Fruit fly (Drosophila melanogaster) whole organism, embryonic: Measurements from ENCODE around the gene Gr93d.

ENCODE experiments used
- Asciz ChIP-seq: fragments of 200-800 bp; sonication (Bioruptor generic); optimal IDR thresholded peaks from 2 replicates; lab custom pipeline; 2017; ENCODE audit warnings: missing biosample characterization, mild to moderate bottlenecking, missing genetic modification characterization, missing genetic modification reagents
- Bdp1 ChIP-seq: fragments of 200-800 bp; sonication (Bioruptor generic); optimal IDR thresholded peaks from 3 replicates; lab custom pipeline; 2016; ENCODE audit warnings: missing biosample characterization, missing genetic modification characterization
- Bgb ChIP-seq: fragments of 200-800 bp; sonication (Bioruptor generic); IDR thresholded peaks from 2 replicates; pipeline ENCODE4 v1.3.6; 2022; ENCODE audit warnings: missing biosample characterization, missing genetic modification characterization; ENCODE audit not compliant: partially characterized antibody
- CG11085 ChIP-seq: fragments of 200-800 bp; sonication (Bioruptor generic); IDR thresholded peaks from 2 replicates; pipeline ENCODE4 v1.3.6; 2022; ENCODE audit warnings: missing biosample characterization, missing genetic modification characterization
- CG12104 ChIP-seq: fragments of 200-800 bp; sonication (Bioruptor generic); optimal IDR thresholded peaks from 3 replicates; lab custom pipeline; 2016; ENCODE audit warnings: missing biosample characterization, missing genetic modification characterization
- CG15514 ChIP-seq: fragments of 200-800 bp; sonication (Bioruptor generic); optimal IDR thresholded peaks from 3 replicates; lab custom pipeline; 2017; ENCODE audit warnings: missing biosample characterization, missing genetic modification characterization, mild to moderate bottlenecking, moderate library complexity, missing genetic modification reagents
- CG17829 ChIP-seq: fragments of 200-800 bp; optimal IDR thresholded peaks from 2 replicates; lab custom pipeline; 2019; ENCODE audit warnings: missing biosample characterization, mild to moderate bottlenecking, missing genetic modification characterization, moderate library complexity
- CG17912 ChIP-seq: fragments of 200-800 bp; sonication (Bioruptor generic); optimal IDR thresholded peaks from 2 replicates; lab custom pipeline; 2018; ENCODE audit warnings: missing biosample characterization, mild to moderate bottlenecking, missing genetic modification characterization
- CG2202 ChIP-seq: fragments of 200-800 bp; sonication (Bioruptor generic); optimal IDR thresholded peaks from 2 replicates; lab custom pipeline; 2018; ENCODE audit warnings: missing biosample characterization, mild to moderate bottlenecking, missing genetic modification characterization
- CG30431 ChIP-seq: fragments of 200-800 bp; sonication (Bioruptor generic); optimal IDR thresholded peaks from 2 replicates; lab custom pipeline; 2017; ENCODE audit warnings: missing biosample characterization, missing genetic modification characterization
- CG4730 ChIP-seq: fragments of 200-800 bp; sonication (Bioruptor generic); IDR thresholded peaks from 2 replicates; pipeline ENCODE4 v1.3.6; 2022; ENCODE audit warnings: missing biosample characterization, missing genetic modification characterization
- CG5245 ChIP-seq: fragments of 200-800 bp; sonication (Bioruptor generic); optimal IDR thresholded peaks from 3 replicates; lab custom pipeline; 2016; ENCODE audit warnings: missing biosample characterization, missing genetic modification characterization
- CG6272 ChIP-seq: fragments of 200-800 bp; sonication (Bioruptor generic); IDR thresholded peaks from 2 replicates; pipeline ENCODE4 v1.3.6; 2022; ENCODE audit warnings: missing biosample characterization, missing genetic modification characterization
- CG6683 ChIP-seq: fragments of 200-800 bp; sonication (Bioruptor generic); optimal IDR thresholded peaks from 2 replicates; lab custom pipeline; 2017; ENCODE audit warnings: missing biosample characterization, mild to moderate bottlenecking, missing genetic modification characterization, missing genetic modification reagents
- CG7963 ChIP-seq: fragments of 200-800 bp; sonication (Bioruptor generic); IDR thresholded peaks from 3 replicates; pipeline ENCODE4 v1.3.6; 2022; ENCODE audit warnings: missing biosample characterization, missing genetic modification characterization; ENCODE audit not compliant: partially characterized antibody
- CG8290 ChIP-seq, 3 experiments: fragments of 200-800 bp; sonication (Bioruptor generic); optimal IDR thresholded peaks; 2 replicates each; lab custom pipeline; 2016 to 2019; ENCODE audit warnings: missing biosample characterization in 3 of 3, missing genetic modification characterization in 3 of 3, mild to moderate bottlenecking in 2 of 3, moderate library complexity in 1 of 3
- CG9876 ChIP-seq: fragments of 200-800 bp; sonication (Bioruptor generic); optimal IDR thresholded peaks from 2 replicates; lab custom pipeline; 2016; ENCODE audit warnings: missing biosample characterization, missing genetic modification characterization
- D ChIP-seq, 2 experiments: fragments of 200-800 bp in 1 of 2; fragments of >200 bp in 1 of 2; sonication (Bioruptor generic) in 1 of 2; optimal IDR thresholded peaks; 2 replicates in 1 of 2; 3 replicates in 1 of 2; lab custom pipeline; 2017; ENCODE audit warnings: mild to moderate bottlenecking in 1 of 2, missing biosample characterization in 1 of 2, missing genetic modification characterization in 1 of 2, missing genetic modification reagents in 1 of 2
- E2f1 ChIP-seq: fragments of 200-800 bp; sonication (Bioruptor generic); IDR thresholded peaks from 2 replicates; pipeline ENCODE4 v1.3.6; 2022; ENCODE audit warnings: missing biosample characterization, missing genetic modification characterization
- Hr3 ChIP-seq: fragments of 200-800 bp; sonication (Bioruptor generic); optimal IDR thresholded peaks from 3 replicates; lab custom pipeline; 2016; ENCODE audit warnings: missing biosample characterization, missing genetic modification characterization
- Hr39 ChIP-seq: fragments of >200 bp; optimal IDR thresholded peaks from 2 replicates; lab custom pipeline; 2017
- Hr51 ChIP-seq, 2 experiments: fragments of 200-800 bp; sonication (Bioruptor generic); optimal IDR thresholded peaks; 2 replicates in 1 of 2; 3 replicates in 1 of 2; lab custom pipeline; 2016 to 2018; ENCODE audit warnings: missing biosample characterization in 2 of 2, missing genetic modification characterization in 2 of 2, mild to moderate bottlenecking in 1 of 2, moderate library complexity in 1 of 2
- Lim3 ChIP-seq: fragments of 200-800 bp; sonication (Bioruptor generic); IDR thresholded peaks from 2 replicates; pipeline ENCODE4 v1.3.6; 2022; ENCODE audit warnings: missing biosample characterization, missing genetic modification characterization
- Max ChIP-seq: fragments of 200-800 bp; sonication (Bioruptor generic); optimal IDR thresholded peaks from 2 replicates; lab custom pipeline; 2016; ENCODE audit warnings: missing biosample characterization, mild to moderate bottlenecking, missing genetic modification characterization
- Nf-YC ChIP-seq: fragments of 200-800 bp; optimal IDR thresholded peaks from 3 replicates; lab custom pipeline; 2019; ENCODE audit warnings: missing biosample characterization, mild to moderate bottlenecking, missing genetic modification characterization, moderate library complexity
- Pdp1 ChIP-seq, 2 experiments: fragments of 200-800 bp; sonication (Bioruptor generic); optimal IDR thresholded peaks; 3 replicates each; lab custom pipeline; 2016; ENCODE audit warnings: missing biosample characterization in 2 of 2, missing genetic modification characterization in 2 of 2, mild to moderate bottlenecking in 1 of 2, moderate library complexity in 1 of 2
- Sry-β ChIP-seq: fragments of 200-800 bp; sonication (Bioruptor generic); optimal IDR thresholded peaks from 2 replicates; lab custom pipeline; 2018; ENCODE audit warnings: missing biosample characterization, mild to moderate bottlenecking, missing genetic modification characterization, moderate library complexity
- Tbp ChIP-seq: fragments of >200 bp; optimal IDR thresholded peaks from 2 replicates; lab custom pipeline; 2018; ENCODE audit warnings: missing biosample characterization, missing genetic modification characterization
- Trl ChIP-seq, 3 experiments: fragments of >200 bp in 2 of 3; fragments of 200-800 bp in 1 of 3; sonication (Bioruptor generic) in 1 of 3; optimal IDR thresholded peaks; 2 replicates in 1 of 3; 3 replicates in 2 of 3; lab custom pipeline; 2016 to 2017; ENCODE audit warnings: missing biosample characterization in 1 of 3, missing genetic modification characterization in 1 of 3
- chinmo ChIP-seq: fragments of 200-800 bp; sonication (Bioruptor generic); IDR thresholded peaks from 4 replicates; pipeline ENCODE4 v1.3.6; 2022; ENCODE audit warnings: missing biosample characterization, missing genetic modification characterization; ENCODE audit not compliant: partially characterized antibody
- disco-r ChIP-seq: fragments of 200-800 bp; sonication (Bioruptor generic); optimal IDR thresholded peaks from 2 replicates; lab custom pipeline; 2016; ENCODE audit warnings: missing biosample characterization, missing genetic modification characterization
- fu2 ChIP-seq: fragments of 200-800 bp; sonication (Bioruptor generic); optimal IDR thresholded peaks from 2 replicates; lab custom pipeline; 2016; ENCODE audit warnings: missing biosample characterization, missing genetic modification characterization
- gcm ChIP-seq: fragments of 200-800 bp; sonication (Bioruptor generic); optimal IDR thresholded peaks from 2 replicates; lab custom pipeline; 2019; ENCODE audit warnings: missing biosample characterization, mild to moderate bottlenecking, missing genetic modification characterization, moderate library complexity
- gcm2 ChIP-seq: fragments of 200-800 bp; sonication (Bioruptor generic); optimal IDR thresholded peaks from 2 replicates; lab custom pipeline; 2016; ENCODE audit warnings: missing biosample characterization, missing genetic modification characterization
- gsb ChIP-seq: fragments of 200-800 bp; sonication (Bioruptor generic); IDR thresholded peaks from 2 replicates; pipeline ENCODE4 v1.3.6; 2022; ENCODE audit warnings: missing biosample characterization, missing genetic modification characterization
- her ChIP-seq: fragments of 200-800 bp; sonication (Bioruptor generic); optimal IDR thresholded peaks from 2 replicates; lab custom pipeline; 2016; ENCODE audit warnings: missing biosample characterization, missing genetic modification characterization
- hkb ChIP-seq, 2 experiments: fragments of 200-800 bp in 1 of 2; fragments of >200 bp in 1 of 2; sonication (Bioruptor generic) in 1 of 2; IDR thresholded peaks in 1 of 2; optimal IDR thresholded peaks in 1 of 2; 2 replicates each; pipeline versions ENCODE4 v1.3.6 to Lab custom; 2017 to 2022; ENCODE audit warnings: missing biosample characterization in 1 of 2, missing genetic modification characterization in 1 of 2
- insv ChIP-seq, 2 experiments: fragments of 200-800 bp; sonication (Bioruptor generic); optimal IDR thresholded peaks; 3 replicates each; lab custom pipeline; 2016 to 2018; ENCODE audit warnings: missing biosample characterization in 2 of 2, missing genetic modification characterization in 2 of 2
- luna ChIP-seq: fragments of 200-800 bp; sonication (Bioruptor generic); optimal IDR thresholded peaks from 2 replicates; lab custom pipeline; 2016; ENCODE audit warnings: missing biosample characterization, missing genetic modification characterization
- nau ChIP-seq: fragments of 200-800 bp; sonication (Bioruptor generic); optimal IDR thresholded peaks from 3 replicates; lab custom pipeline; 2017; ENCODE audit warnings: missing biosample characterization, mild to moderate bottlenecking, missing genetic modification characterization, missing genetic modification reagents
- odd ChIP-seq: fragments of 200-800 bp; sonication (Bioruptor generic); optimal IDR thresholded peaks from 2 replicates; lab custom pipeline; 2017; ENCODE audit warnings: missing biosample characterization, mild to moderate bottlenecking, missing genetic modification characterization
- pb ChIP-seq: fragments of 200-800 bp; sonication (Bioruptor generic); optimal IDR thresholded peaks from 3 replicates; lab custom pipeline; 2016; ENCODE audit warnings: missing biosample characterization, missing genetic modification characterization
- psq ChIP-seq: fragments of 200-800 bp; sonication (Bioruptor generic); optimal IDR thresholded peaks from 2 replicates; lab custom pipeline; 2017; ENCODE audit warnings: missing biosample characterization, missing genetic modification characterization
- sc ChIP-seq, 3 experiments: fragments of >200 bp in 2 of 3; fragments of 200-800 bp in 1 of 3; sonication (Bioruptor generic) in 1 of 3; optimal IDR thresholded peaks; 2 replicates in 2 of 3; 3 replicates in 1 of 3; lab custom pipeline; 2017; ENCODE audit warnings: mild to moderate bottlenecking in 1 of 3, missing biosample characterization in 1 of 3, missing genetic modification characterization in 1 of 3, missing genetic modification reagents in 1 of 3
- sima ChIP-seq: fragments of 200-800 bp; sonication (Bioruptor generic); optimal IDR thresholded peaks from 2 replicates; lab custom pipeline; 2016; ENCODE audit warnings: missing biosample characterization, missing genetic modification characterization
- sna ChIP-seq: fragments of 200-800 bp; sonication (Bioruptor generic); IDR thresholded peaks from 2 replicates; pipeline ENCODE4 v1.3.6; 2022; ENCODE audit warnings: missing biosample characterization, missing genetic modification characterization; ENCODE audit not compliant: partially characterized antibody
- zfh2 ChIP-seq: fragments of 200-800 bp; sonication (Bioruptor generic); optimal IDR thresholded peaks from 2 replicates; lab custom pipeline; 2016; ENCODE audit warnings: missing biosample characterization, missing genetic modification characterization

Gr93d gene

dm6 chr3R:21828785-21829486 lies 17.5 kb downstream of the Gr93d start (continued):
- TF ChIP-seq Asciz: peak; percentile 57
- no peak for TF ChIP-seq Tbp (GFP tag; lab: Kevin White, UChicago)
- TF ChIP-seq Lim3: no peak
- TF ChIP-seq zfh2: no peak
- peak; percentile 14 for TF ChIP-seq CG5245 (GFP tag; lab: Kevin White, UChicago)
- no peak for TF ChIP-seq pb
- no peak for TF ChIP-seq D (optimal IDR thresholded peaks at IDR 0.05; lab: Kevin White, UChicago)
- TF ChIP-seq D (GFP tag; optimal IDR thresholded peaks at IDR 0.05; lab: Kevin White, UChicago): peak; percentile 90
- TF ChIP-seq fu2: no peak
- TF ChIP-seq chinmo (GFP tag; lab: Robert Waterston, UW): no peak
- TF ChIP-seq Bgb (GFP tag; lab: Robert Waterston, UW): no peak
- TF ChIP-seq Nf-YC (tag; lab: Kevin White, UChicago): no peak
- TF ChIP-seq Max (GFP tag; lab: Kevin White, UChicago): peak; percentile 62
- TF ChIP-seq gsb (GFP tag; lab: Robert Waterston, UW): no peak
- no peak for TF ChIP-seq Trl (optimal IDR thresholded peaks at IDR 0.05; lab: Kevin White, UChicago)
- no peak for TF ChIP-seq Trl (GFP tag; optimal IDR thresholded peaks at IDR 0.05; lab: Kevin White, UChicago)
- no peak for TF ChIP-seq CG15514 (GFP tag; lab: Kevin White, UChicago)
- TF ChIP-seq odd: no peak
- no peak for TF ChIP-seq disco-r (GFP tag; lab: Kevin White, UChicago)
- TF ChIP-seq E2f1 (GFP tag; lab: Robert Waterston, UW): no peak; the same call in 1 of the 2 replicates
- no peak for TF ChIP-seq hkb (optimal IDR thresholded peaks at IDR 0.05; lab: Kevin White, UChicago)
- peak; percentile 71 for TF ChIP-seq hkb (GFP tag; IDR thresholded peaks at IDR 0.05; lab: Robert Waterston, UW)
- no peak for TF ChIP-seq gcm2 (GFP tag; lab: Kevin White, UChicago)
- TF ChIP-seq CG11085 (GFP tag; lab: Robert Waterston, UW): no peak
- peak; percentile 37; the same call in 1 of the 2 replicates for TF ChIP-seq CG4730
- no peak for TF ChIP-seq CG17912 (GFP tag; lab: Kevin White, UChicago)
- TF ChIP-seq CG2202: peak; percentile 92
- TF ChIP-seq Pdp1 (GFP tag; optimal IDR thresholded peaks at IDR 0.05; lab: Kevin White, UChicago): peak in 1 of 2 experiments; percentile 22
- no peak for TF ChIP-seq CG9876
- no peak for TF ChIP-seq CG12104
- TF ChIP-seq Sry-β (GFP tag; lab: Kevin White, UChicago): peak; percentile 6
- peak; percentile 94 for TF ChIP-seq CG17829 (tag; lab: Kevin White, UChicago)
- peak in 1 of 2 experiments; percentile 21 for TF ChIP-seq Hr51 (GFP tag; optimal IDR thresholded peaks at IDR 0.05; lab: Kevin White, UChicago)
- peak; percentile 48 for TF ChIP-seq CG30431 (GFP tag; lab: Kevin White, UChicago)
- TF ChIP-seq sc (optimal IDR thresholded peaks at IDR 0.05; lab: Kevin White, UChicago): no peak
- peak; percentile 83 for TF ChIP-seq sc (GFP tag; optimal IDR thresholded peaks at IDR 0.05; lab: Kevin White, UChicago)
- TF ChIP-seq luna (GFP tag; lab: Kevin White, UChicago): no peak
- no peak for TF ChIP-seq sna (GFP tag; lab: Robert Waterston, UW)
- 0 out of 2 replicates have a peak, but pooled peaks have one; percentile 11 for TF ChIP-seq CG6272
- TF ChIP-seq Bdp1 (GFP tag; lab: Kevin White, UChicago): no peak
- TF ChIP-seq psq (GFP tag; lab: Kevin White, UChicago): peak; percentile 31
- peak; percentile 78 for TF ChIP-seq CG8290 (GFP tag; optimal IDR thresholded peaks at IDR 0.05; lab: Kevin White, UChicago)
- no peak for TF ChIP-seq CG8290 (tag; optimal IDR thresholded peaks at IDR 0.05; lab: Kevin White, UChicago)
- TF ChIP-seq sima (GFP tag; lab: Kevin White, UChicago): no peak
- TF ChIP-seq nau (GFP tag; lab: Kevin White, UChicago): no peak
- no peak for TF ChIP-seq her
- TF ChIP-seq gcm (GFP tag; lab: Kevin White, UChicago): peak; percentile 87
- TF ChIP-seq insv (GFP tag; optimal IDR thresholded peaks at IDR 0.05; lab: Kevin White, UChicago): no peak
- TF ChIP-seq CG7963 (GFP tag; lab: Robert Waterston, UW): no peak
- TF ChIP-seq Hr39 (lab: Kevin White, UChicago): no peak
- peak; percentile 54 for TF ChIP-seq Hr3
- no peak for TF ChIP-seq CG6683 (GFP tag; lab: Kevin White, UChicago)
